Fruit fly (Drosophila melanogaster): ENCODE measurements around the gene Exo70.

The Exo70 gene

DNA sequence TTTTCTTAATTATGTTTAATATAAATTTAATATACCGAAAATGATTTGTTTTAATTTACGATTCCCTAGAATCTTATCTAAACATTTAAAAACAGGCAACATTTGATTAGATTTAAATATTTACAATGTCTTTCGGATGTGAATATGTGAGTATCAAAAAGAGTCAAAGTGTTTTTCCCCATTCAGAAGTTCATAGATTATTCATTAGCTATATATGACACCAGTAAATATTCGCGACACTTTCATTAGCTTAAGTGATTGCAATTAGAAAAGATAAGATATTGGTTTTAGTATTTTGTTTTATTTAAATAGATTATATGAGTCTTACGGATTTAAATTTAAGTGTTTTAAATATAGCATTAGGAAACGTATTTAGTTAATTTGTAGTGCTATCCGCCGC, 17.5 kb upstream of the Exo70 start:
- TF ChIP-seq CG4496 (GFP tag; IDR thresholded peaks at IDR 0.05) = no peak
- no peak for TF ChIP-seq Pif1A (GFP tag; optimal IDR thresholded peaks at IDR 0.05)
- TF ChIP-seq CG17806 (tag; optimal IDR thresholded peaks at IDR 0.05) = no peak
- TF ChIP-seq CG12605 (GFP tag; IDR thresholded peaks at IDR 0.05) = no peak
- no peak for TF ChIP-seq Snoo (tag; optimal IDR thresholded peaks at IDR 0.05)
- no peak for TF ChIP-seq CG8159 (tag; optimal IDR thresholded peaks at IDR 0.05)
- TF ChIP-seq CG13204 (GFP tag; optimal IDR thresholded peaks at IDR 0.05) = no peak
- no peak for TF ChIP-seq CG32121 (GFP tag; IDR thresholded peaks at IDR 0.05)
- no peak for TF ChIP-seq EcR (GFP tag; optimal IDR thresholded peaks at IDR 0.05)

DNA sequence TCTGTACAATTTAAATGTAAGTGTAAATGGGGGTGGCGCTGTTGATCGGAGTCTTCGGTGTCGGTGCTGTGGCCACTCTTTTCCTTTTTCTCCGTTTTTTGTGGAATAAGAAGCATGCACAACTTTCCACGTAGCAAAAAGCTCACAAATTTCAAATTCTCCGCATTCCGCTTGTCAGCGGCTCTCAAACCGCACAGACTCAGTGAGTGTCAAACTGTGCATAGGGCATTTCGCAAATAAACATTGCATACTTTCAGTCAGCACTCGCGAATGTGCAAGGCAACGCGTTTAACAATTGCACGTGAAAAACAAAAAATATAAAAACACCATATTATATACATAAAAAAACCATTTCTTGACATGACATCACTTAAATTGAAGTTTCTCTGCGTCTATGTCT, 16.7 kb upstream of the Exo70 start:
- TF ChIP-seq Pif1A (GFP tag; optimal IDR thresholded peaks at IDR 0.05) = no peak
- no peak for TF ChIP-seq CG10348 (GFP tag; IDR thresholded peaks at IDR 0.05)
- peak; percentile 27; the same call in 1 of the 2 replicates for TF ChIP-seq Ets98B (GFP tag; IDR thresholded peaks at IDR 0.05)
- TF ChIP-seq CG34367 (tag; optimal IDR thresholded peaks at IDR 0.05) = no peak
- TF ChIP-seq CG8301 (tag; optimal IDR thresholded peaks at IDR 0.05) = no peak
- TF ChIP-seq EcR (GFP tag; optimal IDR thresholded peaks at IDR 0.05) = no peak
- no peak for TF ChIP-seq CG17806 (tag; optimal IDR thresholded peaks at IDR 0.05)
- TF ChIP-seq CG13204 (GFP tag; optimal IDR thresholded peaks at IDR 0.05) = no peak
- TF ChIP-seq CG9948 (tag; optimal IDR thresholded peaks at IDR 0.05) = no peak
- no peak for TF ChIP-seq Pif1B (GFP tag; optimal IDR thresholded peaks at IDR 0.05)
- peak; percentile 79 for TF ChIP-seq D1 (tag; optimal IDR thresholded peaks at IDR 0.05)
- TF ChIP-seq CG14655 (GFP tag; optimal IDR thresholded peaks at IDR 0.05) = no peak
- TF ChIP-seq gl (tag; optimal IDR thresholded peaks at IDR 0.05) = no peak
- no peak for TF ChIP-seq Snoo (tag; optimal IDR thresholded peaks at IDR 0.05)
- TF ChIP-seq rn (GFP tag; IDR thresholded peaks at IDR 0.05) = no peak
- 0 out of 2 replicates have a peak, but pooled peaks have one; percentile 15 for TF ChIP-seq CG32121 (GFP tag; IDR thresholded peaks at IDR 0.05)
- TF ChIP-seq fd96Ca (GFP tag; IDR thresholded peaks at IDR 0.05) = no peak; the same call in 2 of the 3 replicates
- no peak for TF ChIP-seq CG12605 (GFP tag; IDR thresholded peaks at IDR 0.05)
- no peak for TF ChIP-seq CG15710 (tag; optimal IDR thresholded peaks at IDR 0.05)
- TF ChIP-seq CG4496 (GFP tag; IDR thresholded peaks at IDR 0.05) = no peak

DNA sequence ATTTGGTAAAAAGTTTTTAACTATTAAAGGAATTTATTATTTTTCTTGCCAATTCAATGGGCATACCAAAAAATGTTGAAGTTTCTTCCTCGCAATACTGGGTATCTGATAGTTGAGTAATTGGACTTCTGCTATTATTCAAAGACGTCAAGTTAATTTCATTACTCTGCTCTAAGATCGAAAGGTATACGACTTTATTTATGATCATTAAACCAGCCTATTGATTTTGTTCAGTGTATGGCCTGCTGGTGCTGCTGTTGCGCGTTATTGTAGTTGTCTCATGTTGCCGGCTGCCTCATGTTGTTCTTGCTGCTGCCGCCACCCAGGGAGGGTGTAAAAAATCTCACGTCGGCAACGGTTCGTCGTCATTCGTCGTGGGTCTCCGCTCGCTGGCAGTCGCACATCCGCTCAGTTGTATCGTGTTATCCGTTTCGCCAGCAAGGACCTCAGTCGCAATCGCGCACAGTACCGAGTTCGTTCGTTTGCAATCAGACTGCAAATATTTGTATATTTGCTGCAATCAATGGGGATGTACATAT, 16.0 kb upstream of the Exo70 start, which contains the start of gene CG7120:
CG7120 (plus strand) TSS at position 371 of the 539 bp plus-strand sequence.
- TF ChIP-seq EcR (GFP tag; optimal IDR thresholded peaks at IDR 0.05) (no peak), CG10348 (GFP tag; IDR thresholded peaks at IDR 0.05) (no peak), Snoo (tag; optimal IDR thresholded peaks at IDR 0.05) (no peak), CG4496 (GFP tag; IDR thresholded peaks at IDR 0.05) (peak; percentile 29; the same call in 1 of the 3 replicates), CG32121 (GFP tag; IDR thresholded peaks at IDR 0.05) (no peak), CG9948 (tag; optimal IDR thresholded peaks at IDR 0.05) (peak; percentile 31), CG8159 (tag; optimal IDR thresholded peaks at IDR 0.05) (peak; percentile 53), CG13204 (GFP tag; optimal IDR thresholded peaks at IDR 0.05) (no peak), CG14655 (GFP tag; optimal IDR thresholded peaks at IDR 0.05) (peak; percentile 64), rn (GFP tag; IDR thresholded peaks at IDR 0.05) (no peak), Ets98B (GFP tag; IDR thresholded peaks at IDR 0.05) (0 out of 2 replicates have a peak, but pooled peaks have one; percentile 5), gl (tag; optimal IDR thresholded peaks at IDR 0.05) (no peak), CG8301 (tag; optimal IDR thresholded peaks at IDR 0.05) (peak; percentile 60), fd96Ca (GFP tag; IDR thresholded peaks at IDR 0.05) (peak; percentile 43; the same call in 1 of the 3 replicates), CG34367 (tag; optimal IDR thresholded peaks at IDR 0.05) (peak; percentile 26), Pif1A (GFP tag; optimal IDR thresholded peaks at IDR 0.05) (peak; percentile 32), D1 (tag; optimal IDR thresholded peaks at IDR 0.05) (no peak), CG15710 (tag; optimal IDR thresholded peaks at IDR 0.05) (no peak), Pif1B (GFP tag; optimal IDR thresholded peaks at IDR 0.05) (peak; percentile 32), CG12605 (GFP tag; IDR thresholded peaks at IDR 0.05) (no peak; the same call in 1 of the 2 replicates), CG17806 (tag; optimal IDR thresholded peaks at IDR 0.05) (no peak)

DNA sequence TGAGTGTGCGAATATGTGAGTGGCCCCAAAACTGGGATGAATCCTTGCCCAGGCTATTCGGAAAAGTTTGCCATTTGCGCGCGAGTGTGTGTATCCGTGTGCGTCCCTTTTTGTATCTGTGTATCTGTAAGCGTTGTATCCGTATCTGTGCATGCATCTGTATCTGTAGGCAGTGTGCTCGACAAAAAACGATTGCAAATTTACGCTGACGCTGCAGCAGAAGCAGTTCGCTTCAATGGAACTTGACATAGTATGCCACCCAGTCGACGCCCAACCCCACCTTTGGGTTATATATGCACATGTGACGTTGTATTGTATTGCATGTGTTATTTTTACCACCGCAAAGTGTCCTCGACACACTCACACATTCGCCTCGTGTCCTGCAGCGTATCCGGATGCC, 15.5 kb upstream of the Exo70 start:
- TF ChIP-seq CG34367 (tag; optimal IDR thresholded peaks at IDR 0.05) (no peak), CG8159 (tag; optimal IDR thresholded peaks at IDR 0.05) (no peak), fd96Ca (GFP tag; IDR thresholded peaks at IDR 0.05) (no peak), CG14655 (GFP tag; optimal IDR thresholded peaks at IDR 0.05) (no peak), gl (tag; optimal IDR thresholded peaks at IDR 0.05) (no peak), CG9948 (tag; optimal IDR thresholded peaks at IDR 0.05) (no peak), Pif1A (GFP tag; optimal IDR thresholded peaks at IDR 0.05) (no peak), CG17806 (tag; optimal IDR thresholded peaks at IDR 0.05) (no peak), CG32121 (GFP tag; IDR thresholded peaks at IDR 0.05) (no peak), CG4496 (GFP tag; IDR thresholded peaks at IDR 0.05) (no peak), CG8301 (tag; optimal IDR thresholded peaks at IDR 0.05) (no peak), Snoo (tag; optimal IDR thresholded peaks at IDR 0.05) (no peak), D1 (tag; optimal IDR thresholded peaks at IDR 0.05) (no peak), Ets98B (GFP tag; IDR thresholded peaks at IDR 0.05) (no peak), rn (GFP tag; IDR thresholded peaks at IDR 0.05) (no peak), CG13204 (GFP tag; optimal IDR thresholded peaks at IDR 0.05) (no peak), EcR (GFP tag; optimal IDR thresholded peaks at IDR 0.05) (no peak), Pif1B (GFP tag; optimal IDR thresholded peaks at IDR 0.05) (no peak), CG10348 (GFP tag; IDR thresholded peaks at IDR 0.05) (no peak), CG12605 (GFP tag; IDR thresholded peaks at IDR 0.05) (no peak)

DNA sequence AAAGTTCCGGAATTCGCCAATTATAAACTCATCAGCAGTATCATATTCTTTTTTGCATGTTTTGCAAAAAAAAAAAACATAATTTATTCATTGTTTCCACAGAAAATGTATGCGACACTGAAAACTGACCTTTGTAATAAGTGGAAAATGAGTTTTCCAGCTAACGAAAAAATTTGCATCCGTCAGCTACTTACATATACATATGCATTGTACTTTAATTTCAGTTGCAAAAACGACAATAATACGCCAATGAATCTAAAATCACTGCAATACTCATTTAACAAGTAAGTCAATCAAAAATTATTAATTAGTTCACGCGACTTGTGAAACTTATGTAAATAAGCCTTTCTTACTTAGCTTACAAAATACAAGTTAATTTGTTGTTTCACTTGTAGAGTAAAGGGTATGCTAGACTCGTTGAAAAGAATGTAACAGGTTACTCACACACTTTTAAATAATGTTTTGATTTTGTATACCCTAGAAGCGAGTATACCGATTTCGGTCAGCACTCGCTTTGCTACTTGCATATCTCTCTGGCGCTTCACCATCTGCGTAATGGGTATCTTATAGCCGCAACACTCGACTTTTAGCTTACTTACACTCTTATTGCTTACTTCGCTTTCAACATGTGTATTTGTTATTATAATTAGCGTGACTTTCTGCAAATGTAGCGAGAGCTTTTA, 12.7 kb upstream of the Exo70 start:
- TF ChIP-seq CG34367 (tag; optimal IDR thresholded peaks at IDR 0.05) (peak; percentile 72), Snoo (tag; optimal IDR thresholded peaks at IDR 0.05) (peak; percentile 81), CG15710 (tag; optimal IDR thresholded peaks at IDR 0.05) (peak; percentile 84), CG9948 (tag; optimal IDR thresholded peaks at IDR 0.05) (peak; percentile 66), fd96Ca (GFP tag; IDR thresholded peaks at IDR 0.05) (peak; percentile 86), Pif1B (GFP tag; optimal IDR thresholded peaks at IDR 0.05) (no peak), rn (GFP tag; IDR thresholded peaks at IDR 0.05) (peak; percentile 63; the same call in 1 of the 2 replicates), gl (tag; optimal IDR thresholded peaks at IDR 0.05) (peak; percentile 75), CG17806 (tag; optimal IDR thresholded peaks at IDR 0.05) (peak; percentile 77), CG32121 (GFP tag; IDR thresholded peaks at IDR 0.05) (peak; percentile 86), CG13204 (GFP tag; optimal IDR thresholded peaks at IDR 0.05) (no peak), CG4496 (GFP tag; IDR thresholded peaks at IDR 0.05) (peak; percentile 86), CG10348 (GFP tag; IDR thresholded peaks at IDR 0.05) (no peak), D1 (tag; optimal IDR thresholded peaks at IDR 0.05) (no peak), CG14655 (GFP tag; optimal IDR thresholded peaks at IDR 0.05) (no peak), CG8301 (tag; optimal IDR thresholded peaks at IDR 0.05) (no peak), Ets98B (GFP tag; IDR thresholded peaks at IDR 0.05) (peak; percentile 84), CG12605 (GFP tag; IDR thresholded peaks at IDR 0.05) (peak; percentile 65)
